Fruit fly (Drosophila melanogaster) whole organism, embryonic: Measurements from ENCODE around the gene Gale.
A peak's percentile ranks its signal among the peaks of the same experiment; 100 is the strongest.

Experiments used
- Abd-B ChIP-seq: fragments of 200-800 bp; sonication (Bioruptor generic); optimal IDR thresholded peaks from 2 replicates; lab custom pipeline; 2018; ENCODE audit warnings: missing biosample characterization, mild to moderate bottlenecking, missing genetic modification characterization, moderate library complexity
- Awh ChIP-seq: fragments of 200-800 bp; sonication (Bioruptor generic); IDR thresholded peaks from 2 replicates; pipeline ENCODE4, ENCODE4 v1.3.6; 2022; ENCODE audit warnings: missing biosample characterization, missing genetic modification characterization
- CG10366 ChIP-seq: fragments of 200-800 bp; sonication (Bioruptor generic); IDR thresholded peaks from 2 replicates; pipeline ENCODE4 v1.3.6; 2022; ENCODE audit warnings: missing biosample characterization, missing genetic modification characterization
- CG10565 ChIP-seq: fragments of 200-800 bp; sonication (Bioruptor generic); optimal IDR thresholded peaks from 3 replicates; lab custom pipeline; 2016; ENCODE audit warnings: missing biosample characterization, mild to moderate bottlenecking, missing genetic modification characterization
- CG11093 ChIP-seq: fragments of 200-800 bp; sonication (Bioruptor generic); IDR thresholded peaks from 3 replicates; pipeline ENCODE4 v1.3.6; 2022; ENCODE audit warnings: missing biosample characterization, missing genetic modification characterization
- CG13123 ChIP-seq: fragments of 200-800 bp; sonication (Bioruptor generic); optimal IDR thresholded peaks from 2 replicates; lab custom pipeline; 2016; ENCODE audit warnings: missing biosample characterization, missing genetic modification characterization
- CG14441 ChIP-seq: fragments of 200-800 bp; sonication (Bioruptor generic); IDR thresholded peaks from 2 replicates; pipeline ENCODE4 v1.3.6; 2022; ENCODE audit warnings: missing biosample characterization, missing genetic modification characterization
- CG14667 ChIP-seq: fragments of 200-800 bp; sonication (Bioruptor generic); IDR thresholded peaks from 2 replicates; pipeline ENCODE4 v1.3.6; 2022; ENCODE audit warnings: missing biosample characterization, missing genetic modification characterization
- CG14965 ChIP-seq: fragments of 200-800 bp; sonication (Bioruptor generic); optimal IDR thresholded peaks from 2 replicates; lab custom pipeline; 2016; ENCODE audit warnings: missing biosample characterization, missing genetic modification characterization, borderline replicate concordance
- CG15011 ChIP-seq: fragments of 200-800 bp; sonication (Bioruptor generic); optimal IDR thresholded peaks from 3 replicates; lab custom pipeline; 2018; ENCODE audit warnings: missing biosample characterization, mild to moderate bottlenecking, missing genetic modification characterization
- CG15073 ChIP-seq: fragments of 200-800 bp; sonication (Bioruptor generic); optimal IDR thresholded peaks from 2 replicates; lab custom pipeline; 2016; ENCODE audit warnings: missing biosample characterization, missing genetic modification characterization
- CG16815 ChIP-seq: fragments of 200-800 bp; sonication (Bioruptor generic); optimal IDR thresholded peaks from 3 replicates; lab custom pipeline; 2017; ENCODE audit warnings: missing biosample characterization, mild to moderate bottlenecking, missing genetic modification characterization
- CG17385 ChIP-seq: fragments of 200-800 bp; sonication (Bioruptor generic); optimal IDR thresholded peaks from 3 replicates; lab custom pipeline; 2018; ENCODE audit warnings: missing biosample characterization, mild to moderate bottlenecking, missing genetic modification characterization
- CG17912 ChIP-seq: fragments of 200-800 bp; sonication (Bioruptor generic); optimal IDR thresholded peaks from 2 replicates; lab custom pipeline; 2018; ENCODE audit warnings: missing biosample characterization, mild to moderate bottlenecking, missing genetic modification characterization
- CG2678 ChIP-seq: fragments of 200-800 bp; sonication (Bioruptor generic); optimal IDR thresholded peaks from 3 replicates; lab custom pipeline; 2019; ENCODE audit warnings: missing biosample characterization, mild to moderate bottlenecking, missing genetic modification characterization, moderate library complexity
- CG33557 ChIP-seq: fragments of 200-800 bp; sonication (Bioruptor generic); optimal IDR thresholded peaks from 2 replicates; lab custom pipeline; 2019; ENCODE audit warnings: missing biosample characterization, mild to moderate bottlenecking, missing genetic modification characterization, moderate library complexity
- CG3407 ChIP-seq: fragments of 200-800 bp; sonication (Bioruptor generic); optimal IDR thresholded peaks from 2 replicates; lab custom pipeline; 2018; ENCODE audit warnings: missing biosample characterization, mild to moderate bottlenecking, missing genetic modification characterization
- CG43689 ChIP-seq: fragments of 200-800 bp; sonication (Bioruptor generic); IDR thresholded peaks from 2 replicates; pipeline ENCODE4 v1.3.6; 2022; ENCODE audit warnings: missing biosample characterization, missing genetic modification characterization
- CG4617 ChIP-seq: fragments of 200-800 bp; sonication (Bioruptor generic); optimal IDR thresholded peaks from 3 replicates; lab custom pipeline; 2016; ENCODE audit warnings: missing biosample characterization, missing genetic modification characterization, borderline replicate concordance
- CG4820 ChIP-seq: fragments of 200-800 bp; sonication (Bioruptor generic); optimal IDR thresholded peaks from 3 replicates; lab custom pipeline; 2016; ENCODE audit warnings: missing biosample characterization, missing genetic modification characterization
- CG6854 ChIP-seq: fragments of 200-800 bp; sonication (Bioruptor generic); optimal IDR thresholded peaks from 3 replicates; lab custom pipeline; 2017; ENCODE audit warnings: missing biosample characterization, mild to moderate bottlenecking, missing genetic modification characterization
- Dfd ChIP-seq, 2 experiments: fragments of >200 bp; optimal IDR thresholded peaks; 2 replicates each; lab custom pipeline; 2017; ENCODE audit warnings: missing biosample characterization in 2 of 2, missing genetic modification characterization in 2 of 2
- Dp ChIP-seq: fragments of 200-800 bp; sonication (Bioruptor generic); optimal IDR thresholded peaks from 2 replicates; lab custom pipeline; 2018; ENCODE audit warnings: missing biosample characterization, mild to moderate bottlenecking, missing genetic modification characterization, moderate library complexity
- Gsc ChIP-seq: fragments of 200-800 bp; sonication (Bioruptor generic); IDR thresholded peaks from 2 replicates; pipeline ENCODE4 v1.3.6; 2022; ENCODE audit warnings: missing biosample characterization, missing genetic modification characterization
- Hr39 ChIP-seq: fragments of >200 bp; optimal IDR thresholded peaks from 2 replicates; lab custom pipeline; 2017
- Hsf ChIP-seq: fragments of 200-800 bp; sonication (Bioruptor generic); optimal IDR thresholded peaks from 3 replicates; lab custom pipeline; 2016; ENCODE audit warnings: missing biosample characterization, missing genetic modification characterization
- Meics ChIP-seq: fragments of 200-800 bp; sonication (Bioruptor generic); optimal IDR thresholded peaks from 2 replicates; lab custom pipeline; 2017; ENCODE audit warnings: missing biosample characterization, mild to moderate bottlenecking, missing genetic modification characterization
- Mrtf ChIP-seq: fragments of 200-800 bp; sonication (Bioruptor generic); IDR thresholded peaks from 3 replicates; pipeline ENCODE4 v1.3.6; 2022; ENCODE audit warnings: missing biosample characterization, missing genetic modification characterization
- NK7.1 ChIP-seq: fragments of 200-800 bp; sonication (Bioruptor generic); optimal IDR thresholded peaks from 3 replicates; lab custom pipeline; 2016; ENCODE audit warnings: missing biosample characterization, missing genetic modification characterization
- Neu2 ChIP-seq: fragments of 200-800 bp; sonication (Bioruptor generic); optimal IDR thresholded peaks from 3 replicates; lab custom pipeline; 2016; ENCODE audit warnings: missing biosample characterization, missing genetic modification characterization, borderline replicate concordance
- Nf-YB ChIP-seq: fragments of 200-800 bp; sonication (Bioruptor generic); optimal IDR thresholded peaks from 3 replicates; lab custom pipeline; 2019; ENCODE audit warnings: missing biosample characterization, mild to moderate bottlenecking, missing genetic modification characterization, moderate library complexity
- Spps ChIP-seq: fragments of 200-800 bp; sonication (Bioruptor generic); optimal IDR thresholded peaks from 2 replicates; lab custom pipeline; 2018; ENCODE audit warnings: missing biosample characterization, mild to moderate bottlenecking, missing genetic modification characterization
- ac ChIP-seq: fragments of 200-800 bp; sonication (Bioruptor generic); optimal IDR thresholded peaks from 3 replicates; lab custom pipeline; 2017; ENCODE audit warnings: missing biosample characterization, mild to moderate bottlenecking, missing genetic modification characterization
- al ChIP-seq: fragments of 200-800 bp; sonication (Bioruptor generic); IDR thresholded peaks from 2 replicates; pipeline ENCODE4 v1.3.6; 2022; ENCODE audit warnings: missing biosample characterization, missing genetic modification characterization
- bsh ChIP-seq, 2 experiments: fragments of 200-800 bp; sonication (Bioruptor generic); optimal IDR thresholded peaks; 2 replicates each; lab custom pipeline; 2017 to 2018; ENCODE audit warnings: mild to moderate bottlenecking in 2 of 2, missing biosample characterization in 2 of 2, missing genetic modification characterization in 2 of 2, moderate library complexity in 1 of 2
- chm ChIP-seq: fragments of 200-800 bp; sonication (Bioruptor generic); IDR thresholded peaks from 2 replicates; pipeline ENCODE4 v1.3.6; 2022; ENCODE audit warnings: missing biosample characterization, missing genetic modification characterization
- da ChIP-seq: fragments of 200-800 bp; sonication (Bioruptor generic); optimal IDR thresholded peaks from 2 replicates; lab custom pipeline; 2016; ENCODE audit warnings: missing biosample characterization, missing genetic modification characterization
- dimm ChIP-seq: fragments of 200-800 bp; sonication (Bioruptor generic); IDR thresholded peaks from 2 replicates; pipeline ENCODE4 v1.3.6; 2022; ENCODE audit warnings: missing biosample characterization, missing genetic modification characterization
- dm ChIP-seq: fragments of 200-800 bp; sonication (Bioruptor generic); optimal IDR thresholded peaks from 3 replicates; lab custom pipeline; 2016; ENCODE audit warnings: missing biosample characterization, missing genetic modification characterization
- dmrt11E ChIP-seq: fragments of 200-800 bp; sonication (Bioruptor generic); optimal IDR thresholded peaks from 3 replicates; lab custom pipeline; 2018; ENCODE audit warnings: missing biosample characterization, mild to moderate bottlenecking, missing genetic modification characterization, moderate library complexity
- en ChIP-seq: fragments of 200-800 bp; sonication (Bioruptor generic); optimal IDR thresholded peaks from 2 replicates; lab custom pipeline; 2016; ENCODE audit warnings: missing biosample characterization, missing genetic modification characterization
- esg ChIP-seq: fragments of 200-800 bp; sonication (Bioruptor generic); conservative IDR thresholded peaks from 2 replicates; pipeline ENCODE4 v1.3.6; 2022; ENCODE audit warnings: missing biosample characterization, missing genetic modification characterization
- fru ChIP-seq: fragments of >200 bp; optimal IDR thresholded peaks from 2 replicates; lab custom pipeline; 2017
- gro ChIP-seq: fragments of 200-800 bp; sonication (Bioruptor generic); optimal IDR thresholded peaks from 2 replicates; lab custom pipeline; 2016; ENCODE audit warnings: missing biosample characterization, missing genetic modification characterization
- lmd ChIP-seq: fragments of 200-800 bp; sonication (Bioruptor generic); IDR thresholded peaks from 2 replicates; pipeline ENCODE4 v1.3.6; 2022; ENCODE audit warnings: missing biosample characterization, missing genetic modification characterization
- maf-S ChIP-seq: fragments of 200-800 bp; sonication (Bioruptor generic); optimal IDR thresholded peaks from 2 replicates; lab custom pipeline; 2016; ENCODE audit warnings: missing biosample characterization, missing genetic modification characterization
- pb ChIP-seq: fragments of 200-800 bp; sonication (Bioruptor generic); optimal IDR thresholded peaks from 3 replicates; lab custom pipeline; 2016; ENCODE audit warnings: missing biosample characterization, missing genetic modification characterization
- phol ChIP-seq: fragments of 200-800 bp; sonication (Bioruptor generic); optimal IDR thresholded peaks from 3 replicates; lab custom pipeline; 2018; ENCODE audit warnings: missing biosample characterization, mild to moderate bottlenecking, missing genetic modification characterization, moderate library complexity
- repo ChIP-seq: fragments of 200-800 bp; sonication (Bioruptor generic); optimal IDR thresholded peaks from 2 replicates; lab custom pipeline; 2016; ENCODE audit warnings: missing biosample characterization, missing genetic modification characterization
- tx ChIP-seq: fragments of 200-800 bp; sonication (Bioruptor generic); optimal IDR thresholded peaks from 2 replicates; lab custom pipeline; 2016; ENCODE audit warnings: missing biosample characterization, missing genetic modification characterization
- zen2 ChIP-seq: fragments of 200-800 bp; sonication (Bioruptor generic); IDR thresholded peaks from 3 replicates; pipeline ENCODE4 v1.3.6; 2022; ENCODE audit warnings: missing biosample characterization, missing genetic modification characterization; ENCODE audit not compliant: partially characterized antibody

The Gale gene

dm6 chr3L:696404-697054 lies 48.2 kb downstream of the Gale start (continued):
- TF ChIP-seq chm (GFP tag; lab: Robert Waterston, UW), result peak; percentile 96
- peak; percentile 93 for TF ChIP-seq CG11093 (GFP tag; lab: Robert Waterston, UW)
- peak; percentile 12 for TF ChIP-seq Dp (GFP tag; lab: Kevin White, UChicago)
- TF ChIP-seq da (GFP tag; lab: Kevin White, UChicago), result peak; percentile 23
- TF ChIP-seq Neu2 (GFP tag; lab: Kevin White, UChicago), result no peak
- peak; percentile 93 for TF ChIP-seq CG14667 (GFP tag; lab: Robert Waterston, UW)
- peak; percentile 95 for TF ChIP-seq Abd-B (GFP tag; lab: Kevin White, UChicago)
- peak; percentile 94 for TF ChIP-seq esg (GFP tag; lab: Robert Waterston, UW)
- TF ChIP-seq CG16815 (GFP tag; lab: Kevin White, UChicago), result peak; percentile 95
- no peak for TF ChIP-seq Dfd (GFP tag; optimal IDR thresholded peaks at IDR 0.05; lab: Kevin White, UChicago)
- peak; percentile 96 for TF ChIP-seq phol
- peak; percentile 93 for TF ChIP-seq CG10366 (GFP tag; lab: Robert Waterston, UW)
- TF ChIP-seq CG4617 (GFP tag; lab: Kevin White, UChicago), result peak; percentile 80
- peak; percentile 6 for TF ChIP-seq en (GFP tag; lab: Kevin White, UChicago)
- TF ChIP-seq Nf-YB, result peak; percentile 85
- peak; percentile 92 for TF ChIP-seq CG33557 (GFP tag; lab: Kevin White, UChicago)
- TF ChIP-seq CG15011 (GFP tag; lab: Kevin White, UChicago), result peak; percentile 93
- peak; percentile 19 for TF ChIP-seq pb
- TF ChIP-seq CG43689, result peak; percentile 89
- TF ChIP-seq CG17912 (GFP tag; lab: Kevin White, UChicago), result peak; percentile 3
- TF ChIP-seq al (GFP tag; lab: Robert Waterston, UW), result peak; percentile 90
- peak; percentile 96 for TF ChIP-seq Awh (GFP tag; lab: Robert Waterston, UW)
- TF ChIP-seq NK7.1, result peak; percentile 56
- peak; percentile 77 for TF ChIP-seq Hsf
- TF ChIP-seq Mrtf (GFP tag; lab: Robert Waterston, UW), result peak; percentile 95
- peak; percentile 14 for TF ChIP-seq repo (GFP tag; lab: Kevin White, UChicago)
- TF ChIP-seq CG17385 (GFP tag; lab: Kevin White, UChicago), result peak; percentile 93
- TF ChIP-seq lmd (GFP tag; lab: Robert Waterston, UW), result peak; percentile 95
- TF ChIP-seq dimm (GFP tag; lab: Robert Waterston, UW), result peak; percentile 81
- peak; percentile 91 for TF ChIP-seq CG3407 (GFP tag; lab: Kevin White, UChicago)
- TF ChIP-seq CG15073 (GFP tag; lab: Kevin White, UChicago), result peak; percentile 29
- TF ChIP-seq fru (lab: Kevin White, UChicago), result no peak
- TF ChIP-seq gro (GFP tag; lab: Kevin White, UChicago), result peak; percentile 43
- peak; percentile 88 for TF ChIP-seq CG13123 (GFP tag; lab: Kevin White, UChicago)
- TF ChIP-seq dmrt11E (tag; lab: Kevin White, UChicago), result peak; percentile 98
- TF ChIP-seq Spps (tag; lab: Kevin White, UChicago), result peak; percentile 96
- peak; percentile 96 for TF ChIP-seq CG14441 (GFP tag; lab: Robert Waterston, UW)
- TF ChIP-seq CG14965, result no peak
- TF ChIP-seq CG10565 (GFP tag; lab: Kevin White, UChicago), result peak; percentile 57
- TF ChIP-seq CG2678 (tag; lab: Kevin White, UChicago), result peak; percentile 97
- no peak for TF ChIP-seq Hr39 (lab: Kevin White, UChicago)
- TF ChIP-seq Meics (GFP tag; lab: Kevin White, UChicago), result peak; percentile 95
- TF ChIP-seq CG6854 (GFP tag; lab: Kevin White, UChicago), result peak; percentile 96
- TF ChIP-seq bsh (GFP tag; optimal IDR thresholded peaks at IDR 0.05; lab: Kevin White, UChicago), result peak; percentile 96 to 97
- TF ChIP-seq Gsc, result peak; percentile 87
- TF ChIP-seq tx (GFP tag; lab: Kevin White, UChicago), result peak; percentile 26
- TF ChIP-seq zen2 (GFP tag; lab: Robert Waterston, UW), result no peak
- TF ChIP-seq ac (GFP tag; lab: Kevin White, UChicago), result peak; percentile 89
- no peak for TF ChIP-seq maf-S (GFP tag; lab: Kevin White, UChicago)
- peak; percentile 47 for TF ChIP-seq dm (GFP tag; lab: Kevin White, UChicago)
- peak; percentile 94 for TF ChIP-seq CG4820 (GFP tag; lab: Kevin White, UChicago)
